Fruit fly (Drosophila melanogaster) whole organism, embryonic: ENCODE data around the gene SCaMC.

Source experiments
- Adf1 ChIP-seq: fragments of 200-800 bp; sonication (Bioruptor generic); IDR thresholded peaks from 2 replicates; pipeline ENCODE4 v1.3.6; 2022; ENCODE audit warnings: missing biosample characterization, missing genetic modification characterization
- Aef1 ChIP-seq: fragments of 200-800 bp; sonication (Bioruptor generic); IDR thresholded peaks from 3 replicates; pipeline ENCODE4 v1.3.6; 2022; ENCODE audit warnings: missing biosample characterization, missing genetic modification characterization
- Atf-2 ChIP-seq: fragments of 200-800 bp; sonication (Bioruptor generic); optimal IDR thresholded peaks from 2 replicates; lab custom pipeline; 2016; ENCODE audit warnings: missing biosample characterization, missing genetic modification characterization
- B-H2 ChIP-seq: fragments of 200-800 bp; sonication (Bioruptor generic); optimal IDR thresholded peaks from 2 replicates; lab custom pipeline; 2018; ENCODE audit warnings: missing biosample characterization, mild to moderate bottlenecking, missing genetic modification characterization
- BEAF-32 ChIP-seq: fragments of 200-800 bp; sonication (Bioruptor generic); optimal IDR thresholded peaks from 3 replicates; lab custom pipeline; 2017; ENCODE audit warnings: missing biosample characterization, missing genetic modification characterization, mild to moderate bottlenecking, moderate library complexity, missing genetic modification reagents
- CG11085 ChIP-seq: fragments of 200-800 bp; sonication (Bioruptor generic); IDR thresholded peaks from 2 replicates; pipeline ENCODE4 v1.3.6; 2022; ENCODE audit warnings: missing biosample characterization, missing genetic modification characterization
- CG12744 ChIP-seq: fragments of 200-800 bp; sonication (Bioruptor generic); optimal IDR thresholded peaks from 2 replicates; lab custom pipeline; 2016; ENCODE audit warnings: missing biosample characterization, missing genetic modification characterization
- CG13287 ChIP-seq: fragments of 200-800 bp; sonication (Bioruptor generic); IDR thresholded peaks from 2 replicates; pipeline ENCODE4 v1.3.6; 2022; ENCODE audit warnings: missing biosample characterization, missing genetic modification characterization; ENCODE audit not compliant: partially characterized antibody
- CG13775 ChIP-seq: fragments of 200-800 bp; sonication (Bioruptor generic); optimal IDR thresholded peaks from 3 replicates; lab custom pipeline; 2017; ENCODE audit warnings: missing biosample characterization, mild to moderate bottlenecking, missing genetic modification characterization
- CG14860 ChIP-seq: fragments of 200-800 bp; sonication (Bioruptor generic); IDR thresholded peaks from 3 replicates; pipeline ENCODE4 v1.3.6; 2022; ENCODE audit warnings: missing biosample characterization, missing genetic modification characterization; ENCODE audit not compliant: partially characterized antibody
- CG15514 ChIP-seq: fragments of 200-800 bp; sonication (Bioruptor generic); optimal IDR thresholded peaks from 3 replicates; lab custom pipeline; 2017; ENCODE audit warnings: missing biosample characterization, missing genetic modification characterization, mild to moderate bottlenecking, moderate library complexity, missing genetic modification reagents
- CG1603 ChIP-seq: fragments of 200-800 bp; sonication (Bioruptor generic); optimal IDR thresholded peaks from 2 replicates; lab custom pipeline; 2019; ENCODE audit warnings: missing biosample characterization, mild to moderate bottlenecking, missing genetic modification characterization, moderate library complexity
- CG32532 ChIP-seq: fragments of 200-800 bp; sonication (Bioruptor generic); IDR thresholded peaks from 2 replicates; pipeline ENCODE4 v1.3.6; 2022; ENCODE audit warnings: missing biosample characterization, missing genetic modification characterization
- CG42726 ChIP-seq: fragments of 200-800 bp; sonication (Bioruptor generic); IDR thresholded peaks from 2 replicates; pipeline ENCODE4 v1.3.6; 2022; ENCODE audit warnings: missing biosample characterization, missing genetic modification characterization; ENCODE audit not compliant: partially characterized antibody
- CG6254 ChIP-seq: fragments of 200-800 bp; sonication (Bioruptor generic); optimal IDR thresholded peaks from 3 replicates; lab custom pipeline; 2017; ENCODE audit warnings: mild to moderate bottlenecking, missing biosample characterization, missing genetic modification reagents, missing genetic modification characterization
- CG6765 ChIP-seq: fragments of 200-800 bp; sonication (Bioruptor generic); optimal IDR thresholded peaks from 3 replicates; lab custom pipeline; 2017; ENCODE audit warnings: missing biosample characterization, mild to moderate bottlenecking, missing genetic modification characterization
- CG6791 ChIP-seq: fragments of 200-800 bp; sonication (Bioruptor generic); IDR thresholded peaks from 3 replicates; pipeline ENCODE4 v1.3.6; 2022; ENCODE audit warnings: missing biosample characterization, missing genetic modification characterization; ENCODE audit not compliant: partially characterized antibody
- CG7963 ChIP-seq: fragments of 200-800 bp; sonication (Bioruptor generic); IDR thresholded peaks from 3 replicates; pipeline ENCODE4 v1.3.6; 2022; ENCODE audit warnings: missing biosample characterization, missing genetic modification characterization; ENCODE audit not compliant: partially characterized antibody
- Dll ChIP-seq: fragments of 200-800 bp; sonication (Bioruptor generic); IDR thresholded peaks from 4 replicates; pipeline ENCODE4 v1.3.6; 2022; ENCODE audit warnings: missing biosample characterization, missing genetic modification characterization; ENCODE audit not compliant: partially characterized antibody
- Doc3 ChIP-seq: fragments of 200-800 bp; sonication (Bioruptor generic); IDR thresholded peaks from 3 replicates; pipeline ENCODE4 v1.3.6; 2022; ENCODE audit warnings: missing biosample characterization, missing genetic modification characterization; ENCODE audit not compliant: partially characterized antibody
- Dp ChIP-seq: fragments of 200-800 bp; sonication (Bioruptor generic); optimal IDR thresholded peaks from 2 replicates; lab custom pipeline; 2018; ENCODE audit warnings: missing biosample characterization, mild to moderate bottlenecking, missing genetic modification characterization, moderate library complexity
- Elba2 ChIP-seq: fragments of 200-800 bp; sonication (Bioruptor generic); optimal IDR thresholded peaks from 3 replicates; lab custom pipeline; 2016; ENCODE audit warnings: missing biosample characterization, missing genetic modification characterization
- Ets97D ChIP-seq: fragments of 200-800 bp; sonication (Bioruptor generic); optimal IDR thresholded peaks from 3 replicates; lab custom pipeline; 2016; ENCODE audit warnings: missing biosample characterization, missing genetic modification characterization
- Hr51 ChIP-seq, 2 experiments: fragments of 200-800 bp; sonication (Bioruptor generic); optimal IDR thresholded peaks; 2 replicates in 1 of 2; 3 replicates in 1 of 2; lab custom pipeline; 2016 to 2018; ENCODE audit warnings: missing biosample characterization in 2 of 2, missing genetic modification characterization in 2 of 2, mild to moderate bottlenecking in 1 of 2, moderate library complexity in 1 of 2
- MTF-1 ChIP-seq: fragments of 200-800 bp; sonication (Bioruptor generic); optimal IDR thresholded peaks from 2 replicates; lab custom pipeline; 2018; ENCODE audit warnings: missing biosample characterization, mild to moderate bottlenecking, missing genetic modification characterization, borderline replicate concordance
- NK7.1 ChIP-seq: fragments of 200-800 bp; sonication (Bioruptor generic); optimal IDR thresholded peaks from 3 replicates; lab custom pipeline; 2016; ENCODE audit warnings: missing biosample characterization, missing genetic modification characterization
- Opbp ChIP-seq: fragments of 200-800 bp; sonication (Bioruptor generic); IDR thresholded peaks from 3 replicates; pipeline ENCODE4 v1.3.6; 2022; ENCODE audit warnings: missing biosample characterization, missing genetic modification characterization; ENCODE audit not compliant: partially characterized antibody
- Sry-δ ChIP-seq: fragments of 200-800 bp; sonication (Bioruptor generic); optimal IDR thresholded peaks from 2 replicates; lab custom pipeline; 2016; ENCODE audit warnings: missing biosample characterization, missing genetic modification characterization
- Stat92E ChIP-seq, 3 experiments: fragments of >200 bp in 2 of 3; fragments of 200-800 bp in 1 of 3; sonication (Bioruptor generic) in 1 of 3; optimal IDR thresholded peaks; 2 replicates each; lab custom pipeline; 2017 to 2019; ENCODE audit warnings: missing biosample characterization in 3 of 3, missing genetic modification characterization in 3 of 3, mild to moderate bottlenecking in 1 of 3, moderate library complexity in 1 of 3
- Xbp1 ChIP-seq: fragments of 200-800 bp; sonication (Bioruptor generic); optimal IDR thresholded peaks from 3 replicates; lab custom pipeline; 2016; ENCODE audit warnings: missing biosample characterization, mild to moderate bottlenecking, missing genetic modification characterization
- ci ChIP-seq: fragments of 200-800 bp; sonication (Bioruptor generic); IDR thresholded peaks from 3 replicates; pipeline ENCODE4 v1.3.6; 2022; ENCODE audit warnings: missing biosample characterization, missing genetic modification characterization
- dpn ChIP-seq, 2 experiments: fragments of 200-800 bp; sonication (Bioruptor generic); optimal IDR thresholded peaks; 3 replicates each; lab custom pipeline; 2016; ENCODE audit warnings: missing biosample characterization in 2 of 2, missing genetic modification characterization in 2 of 2
- fu2 ChIP-seq: fragments of 200-800 bp; sonication (Bioruptor generic); optimal IDR thresholded peaks from 2 replicates; lab custom pipeline; 2016; ENCODE audit warnings: missing biosample characterization, missing genetic modification characterization
- gsb-n ChIP-seq: fragments of 200-800 bp; sonication (Bioruptor generic); optimal IDR thresholded peaks from 3 replicates; lab custom pipeline; 2018; ENCODE audit warnings: missing biosample characterization, mild to moderate bottlenecking, missing genetic modification characterization
- nau ChIP-seq: fragments of 200-800 bp; sonication (Bioruptor generic); optimal IDR thresholded peaks from 3 replicates; lab custom pipeline; 2017; ENCODE audit warnings: missing biosample characterization, mild to moderate bottlenecking, missing genetic modification characterization, missing genetic modification reagents
- prd ChIP-seq, 3 experiments: fragments of >200 bp in 2 of 3; fragments of 200-800 bp in 1 of 3; sonication (Bioruptor generic) in 1 of 3; optimal IDR thresholded peaks in 2 of 3; IDR thresholded peaks in 1 of 3; 2 replicates in 2 of 3; 3 replicates in 1 of 3; pipeline versions ENCODE4 v1.3.6 to Lab custom; 2017 to 2022; ENCODE audit warnings: missing biosample characterization in 1 of 3, missing genetic modification characterization in 1 of 3
- pzg ChIP-seq: fragments of 200-800 bp; sonication (Bioruptor generic); optimal IDR thresholded peaks from 3 replicates; lab custom pipeline; 2018; ENCODE audit warnings: missing biosample characterization, mild to moderate bottlenecking, missing genetic modification characterization, moderate library complexity
- repo ChIP-seq: fragments of 200-800 bp; sonication (Bioruptor generic); optimal IDR thresholded peaks from 2 replicates; lab custom pipeline; 2016; ENCODE audit warnings: missing biosample characterization, missing genetic modification characterization
- row ChIP-seq: fragments of 200-800 bp; sonication (Bioruptor generic); IDR thresholded peaks from 3 replicates; pipeline ENCODE4 v1.3.6; 2022; ENCODE audit warnings: missing biosample characterization, missing genetic modification characterization
- sd ChIP-seq: fragments of 200-800 bp; sonication (Bioruptor generic); optimal IDR thresholded peaks from 3 replicates; lab custom pipeline; 2018; ENCODE audit warnings: missing biosample characterization, mild to moderate bottlenecking, missing genetic modification characterization, moderate library complexity
- sens ChIP-seq: fragments of 200-800 bp; sonication (Bioruptor generic); peaks from one replicate; lab custom pipeline; 2016; ENCODE audit warnings: missing biosample characterization, missing genetic modification characterization
- slbo ChIP-seq: fragments of 200-800 bp; sonication (Bioruptor generic); IDR thresholded peaks from 2 replicates; pipeline ENCODE4 v1.3.6; 2022; ENCODE audit warnings: missing biosample characterization, missing genetic modification characterization
- sna ChIP-seq: fragments of 200-800 bp; sonication (Bioruptor generic); IDR thresholded peaks from 2 replicates; pipeline ENCODE4 v1.3.6; 2022; ENCODE audit warnings: missing biosample characterization, missing genetic modification characterization; ENCODE audit not compliant: partially characterized antibody
- tna ChIP-seq: fragments of 200-800 bp; sonication (Bioruptor generic); IDR thresholded peaks from 2 replicates; pipeline ENCODE4 v1.3.6; 2022; ENCODE audit warnings: missing biosample characterization, missing genetic modification characterization; ENCODE audit not compliant: partially characterized antibody
- trem ChIP-seq: fragments of 200-800 bp; optimal IDR thresholded peaks from 3 replicates; lab custom pipeline; 2019; ENCODE audit warnings: missing biosample characterization, mild to moderate bottlenecking, missing genetic modification characterization, moderate library complexity
- unc-4 ChIP-seq: fragments of 200-800 bp; sonication (Bioruptor generic); IDR thresholded peaks from 2 replicates; pipeline ENCODE4 v1.3.6; 2022; ENCODE audit warnings: missing biosample characterization, missing genetic modification characterization; ENCODE audit not compliant: partially characterized antibody
- usp ChIP-seq: fragments of >200 bp; optimal IDR thresholded peaks from 2 replicates; lab custom pipeline; 2017; ENCODE audit warnings: missing biosample characterization, missing genetic modification characterization

The SCaMC gene

DNA sequence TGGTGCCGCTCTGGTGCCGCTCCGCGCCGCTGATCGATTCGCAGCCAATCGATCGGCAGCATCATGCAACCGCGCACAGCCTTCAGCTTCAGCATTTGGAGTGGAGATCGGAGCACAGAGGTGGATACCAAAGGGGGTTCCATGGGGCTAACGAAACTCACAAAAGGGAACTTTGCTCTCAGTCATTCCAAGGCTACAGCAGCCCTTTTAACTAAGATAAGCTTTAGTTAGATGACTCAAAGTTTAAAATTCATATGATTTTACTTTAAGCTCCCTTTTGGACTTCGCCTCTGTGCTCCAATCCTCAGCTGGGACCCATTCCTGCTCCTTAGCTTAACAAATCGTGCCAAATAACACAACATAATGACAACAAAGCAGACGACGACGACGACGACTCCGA lies 5.8 kb upstream of the SCaMC start (continued):
- TF ChIP-seq CG15514 (GFP tag; lab: Kevin White, UChicago) = no peak
- TF ChIP-seq usp (GFP tag; lab: Kevin White, UChicago) = no peak
- no peak for TF ChIP-seq gsb-n (tag; lab: Kevin White, UChicago)
- no peak for TF ChIP-seq slbo
- TF ChIP-seq MTF-1 = no peak
- no peak for TF ChIP-seq CG7963 (GFP tag; lab: Robert Waterston, UW)

DNA sequence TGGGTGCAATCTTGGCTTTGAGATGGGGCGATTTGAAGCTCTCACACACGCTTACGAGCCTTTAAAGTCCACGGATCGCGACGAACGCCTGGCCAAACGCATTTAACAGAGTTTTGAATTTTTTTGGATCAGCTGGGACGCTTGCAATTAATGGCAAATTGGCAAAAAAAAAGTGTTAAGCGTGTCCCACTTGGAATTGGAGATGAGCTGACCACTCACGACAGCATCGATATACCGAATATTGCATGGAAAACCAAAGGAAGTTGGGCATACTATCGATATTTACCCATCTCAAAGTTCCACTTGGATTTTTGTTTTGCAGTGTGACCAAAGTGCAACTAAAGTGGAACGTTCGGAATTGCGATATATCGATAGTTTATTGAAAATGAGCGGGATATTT lies 2.7 kb upstream of the SCaMC start, which contains the start of gene ArfGAP1:
TSS of gene ArfGAP1 (minus strand) at position 240 of the 400 bp plus-strand sequence.
- TF ChIP-seq CG42726 (GFP tag; lab: Robert Waterston, UW) = peak; percentile 96
- peak; percentile 12 for TF ChIP-seq CG1603 (tag; lab: Kevin White, UChicago)
- TF ChIP-seq NK7.1 = no peak
- TF ChIP-seq CG6254 (GFP tag; lab: Kevin White, UChicago) = no peak
- TF ChIP-seq Stat92E (GFP tag; optimal IDR thresholded peaks at IDR 0.05; lab: Kevin White, UChicago) = peak in 1 of 3 experiments; percentile 38
- no peak for TF ChIP-seq CG13775 (GFP tag; lab: Kevin White, UChicago)
- peak; percentile 97 for TF ChIP-seq Doc3 (GFP tag; lab: Robert Waterston, UW)
- TF ChIP-seq CG12744 = no peak
- TF ChIP-seq Aef1 (GFP tag; lab: Robert Waterston, UW) = 0 out of 3 replicates have a peak, but pooled peaks have one; percentile 32
- TF ChIP-seq Sry-δ = peak; percentile 84
- TF ChIP-seq nau (GFP tag; lab: Kevin White, UChicago) = no peak
- no peak for TF ChIP-seq Atf-2 (GFP tag; lab: Kevin White, UChicago)
- TF ChIP-seq CG11085 (GFP tag; lab: Robert Waterston, UW) = peak; percentile 13; the same call in 1 of the 2 replicates
- no peak for TF ChIP-seq CG6765
- peak in 1 of 2 experiments; percentile 19 for TF ChIP-seq dpn (GFP tag; optimal IDR thresholded peaks at IDR 0.05; lab: Kevin White, UChicago)
- TF ChIP-seq Dp = peak; percentile 56
- TF ChIP-seq ci (GFP tag; lab: Robert Waterston, UW) = 0 out of 3 replicates have a peak, but pooled peaks have one; percentile 42
- peak; percentile 87 for TF ChIP-seq Ets97D (GFP tag; lab: Kevin White, UChicago)
- peak; percentile 75 for TF ChIP-seq sd (tag; lab: Kevin White, UChicago)
- peak; percentile 98 for TF ChIP-seq Opbp
- TF ChIP-seq unc-4 = peak; percentile 97
- no peak for TF ChIP-seq fu2 (GFP tag; lab: Kevin White, UChicago)
- TF ChIP-seq CG13287 (GFP tag; lab: Robert Waterston, UW) = peak; percentile 99
- TF ChIP-seq trem (tag; lab: Kevin White, UChicago) = no peak
- TF ChIP-seq Hr51 (GFP tag; optimal IDR thresholded peaks at IDR 0.05; lab: Kevin White, UChicago) = no peak
- TF ChIP-seq CG14860 (GFP tag; lab: Robert Waterston, UW) = peak; percentile 90
- TF ChIP-seq sna (GFP tag; lab: Robert Waterston, UW) = peak; percentile 96
- peak; percentile 8 for TF ChIP-seq sens (GFP tag; lab: Kevin White, UChicago)
- peak; percentile 97 for TF ChIP-seq Dll (GFP tag; lab: Robert Waterston, UW)
- peak; percentile 56 for TF ChIP-seq Elba2 (GFP tag; lab: Kevin White, UChicago)
- peak; percentile 77 for TF ChIP-seq BEAF-32
- no peak for TF ChIP-seq B-H2 (GFP tag; lab: Kevin White, UChicago)
- TF ChIP-seq tna (GFP tag; lab: Robert Waterston, UW) = peak; percentile 90
- TF ChIP-seq CG32532 (GFP tag; lab: Robert Waterston, UW) = peak; percentile 59
- TF ChIP-seq prd (optimal IDR thresholded peaks at IDR 0.05; lab: Kevin White, UChicago) = no peak
- TF ChIP-seq prd (GFP tag; IDR thresholded peaks at IDR 0.05; lab: Robert Waterston, UW) = peak; percentile 33; the same call in 2 of the 3 replicates
- TF ChIP-seq CG6791 (GFP tag; lab: Robert Waterston, UW) = peak; percentile 95
- TF ChIP-seq row (GFP tag; lab: Robert Waterston, UW) = peak; percentile 61
- no peak; the same call in 1 of the 2 replicates for TF ChIP-seq Adf1 (GFP tag; lab: Robert Waterston, UW)
- TF ChIP-seq Xbp1 (GFP tag; lab: Kevin White, UChicago) = peak; percentile 15
- no peak for TF ChIP-seq repo (GFP tag; lab: Kevin White, UChicago)
- peak; percentile 47 for TF ChIP-seq pzg (GFP tag; lab: Kevin White, UChicago)
